Fruit fly (Drosophila melanogaster) whole organism: Measurements from ENCODE around the gene mRpL20.

Experiments
- CG8478 ChIP-seq: fragments of >200 bp; optimal IDR thresholded peaks from 2 replicates; lab custom pipeline; 2018; ENCODE audit warnings: inconsistent platforms
- Dll ChIP-seq: fragments of >200 bp; optimal IDR thresholded peaks from 2 replicates; lab custom pipeline; 2017
- EcR ChIP-seq, 2 experiments: fragments of >200 bp; optimal IDR thresholded peaks; 2 replicates each; lab custom pipeline; 2017; ENCODE audit warnings: missing biosample characterization in 2 of 2, missing genetic modification characterization in 2 of 2, missing genetic modification reagents in 2 of 2
- pan ChIP-seq: fragments of >200 bp; optimal IDR thresholded peaks from 2 replicates; lab custom pipeline; 2017
- psq ChIP-seq: fragments of >200 bp; optimal IDR thresholded peaks from 2 replicates; lab custom pipeline; 2017
- usp ChIP-seq: fragments of >200 bp; optimal IDR thresholded peaks from 2 replicates; lab custom pipeline; 2017; ENCODE audit warnings: missing biosample characterization, missing genetic modification characterization, mixed read lengths

mRpL20 gene

dm6 chr3L:13044335-13044814 is 26.7 kb upstream of the mRpL20 start, which contains the start of gene Syx13:
Syx13 (plus strand) TSS chr3L:13044434.
- TF ChIP-seq EcR (GFP tag; optimal IDR thresholded peaks at IDR 0.05; lab: Kevin White, UChicago) = no peak
- no peak for TF ChIP-seq usp (GFP tag; lab: Kevin White, UChicago)
- no peak for TF ChIP-seq psq (lab: Kevin White, UChicago)
- TF ChIP-seq Dll = no peak
- no peak for TF ChIP-seq pan (lab: Kevin White, UChicago)
- no peak for TF ChIP-seq CG8478

- no peak for TF ChIP-seq EcR (GFP tag; optimal IDR thresholded peaks at IDR 0.05; lab: Kevin White, UChicago)
- TF ChIP-seq psq (lab: Kevin White, UChicago) = no peak
- TF ChIP-seq Dll = no peak
- TF ChIP-seq usp (GFP tag; lab: Kevin White, UChicago) = no peak
- TF ChIP-seq pan (lab: Kevin White, UChicago) = no peak
- TF ChIP-seq CG8478 = no peak
Observed at dm6 chr3L:13041292-13042067, 23.8 kb upstream of the mRpL20 start, which contains the start of gene RpS4. RpS4 (plus strand) TSS chr3L:13041756.

dm6 chr3L:13040849-13041248 is 23.2 kb upstream of the mRpL20 start:
- TF ChIP-seq pan (lab: Kevin White, UChicago) (no peak), Dll (no peak), psq (lab: Kevin White, UChicago) (no peak), usp (GFP tag; lab: Kevin White, UChicago) (no peak), CG8478 (no peak), EcR (GFP tag; optimal IDR thresholded peaks at IDR 0.05; lab: Kevin White, UChicago) (no peak)

- TF ChIP-seq CG8478 = no peak
- TF ChIP-seq psq (lab: Kevin White, UChicago) = no peak
- no peak for TF ChIP-seq usp (GFP tag; lab: Kevin White, UChicago)
- TF ChIP-seq pan (lab: Kevin White, UChicago) = no peak
- no peak for TF ChIP-seq EcR (GFP tag; optimal IDR thresholded peaks at IDR 0.05; lab: Kevin White, UChicago)
- TF ChIP-seq Dll = no peak
Observed at dm6 chr3L:13036706-13037457, 19.2 kb upstream of the mRpL20 start, which contains the start of gene Srrm1. Srrm1 (plus strand) TSS chr3L:13036821.

dm6 chr3L:13033361-13033760 is 15.7 kb upstream of the mRpL20 start:
- TF ChIP-seq usp (GFP tag; lab: Kevin White, UChicago) = no peak
- no peak for TF ChIP-seq CG8478
- no peak for TF ChIP-seq EcR (GFP tag; optimal IDR thresholded peaks at IDR 0.05; lab: Kevin White, UChicago)
- TF ChIP-seq psq (lab: Kevin White, UChicago) = no peak
- no peak for TF ChIP-seq Dll
- no peak for TF ChIP-seq pan (lab: Kevin White, UChicago)

- no peak for TF ChIP-seq usp (GFP tag; lab: Kevin White, UChicago)
- no peak for TF ChIP-seq Dll
- TF ChIP-seq psq (lab: Kevin White, UChicago) = no peak
- no peak for TF ChIP-seq pan (lab: Kevin White, UChicago)
- no peak for TF ChIP-seq EcR (GFP tag; optimal IDR thresholded peaks at IDR 0.05; lab: Kevin White, UChicago)
- TF ChIP-seq CG8478 = no peak
Observed at dm6 chr3L:13032915-13033282, 15.2 kb upstream of the mRpL20 start.

- TF ChIP-seq CG8478 = no peak
Observed at dm6 chr3L:13032085-13032914, 14.6 kb upstream of the mRpL20 start.

- TF ChIP-seq EcR (GFP tag; optimal IDR thresholded peaks at IDR 0.05; lab: Kevin White, UChicago) (no peak), usp (GFP tag; lab: Kevin White, UChicago) (no peak), pan (lab: Kevin White, UChicago) (no peak), Dll (no peak), psq (lab: Kevin White, UChicago) (no peak), CG8478 (no peak)
Observed at dm6 chr3L:13031326-13031725, 13.7 kb upstream of the mRpL20 start.

- no peak for TF ChIP-seq psq (lab: Kevin White, UChicago)
- no peak for TF ChIP-seq usp (GFP tag; lab: Kevin White, UChicago)
- TF ChIP-seq Dll = no peak
- no peak for TF ChIP-seq EcR (GFP tag; optimal IDR thresholded peaks at IDR 0.05; lab: Kevin White, UChicago)
- no peak for TF ChIP-seq pan (lab: Kevin White, UChicago)
- TF ChIP-seq CG8478 = no peak
Observed at dm6 chr3L:13030055-13030634, 12.5 kb upstream of the mRpL20 start.

- TF ChIP-seq psq (lab: Kevin White, UChicago) (no peak), CG8478 (no peak), EcR (GFP tag; optimal IDR thresholded peaks at IDR 0.05; lab: Kevin White, UChicago) (no peak), usp (GFP tag; lab: Kevin White, UChicago) (no peak), Dll (no peak), pan (lab: Kevin White, UChicago) (no peak)
Observed at dm6 chr3L:13028740-13029139, 11.1 kb upstream of the mRpL20 start, which contains the start of gene CG17672. CG17672 (plus strand) TSS chr3L:13028962.

dm6 chr3L:13027333-13027732 is 9.7 kb upstream of the mRpL20 start:
- no peak for TF ChIP-seq EcR (GFP tag; optimal IDR thresholded peaks at IDR 0.05; lab: Kevin White, UChicago)
- no peak for TF ChIP-seq usp (GFP tag; lab: Kevin White, UChicago)
- TF ChIP-seq CG8478 = no peak
- TF ChIP-seq psq (lab: Kevin White, UChicago) = no peak
- no peak for TF ChIP-seq pan (lab: Kevin White, UChicago)
- no peak for TF ChIP-seq Dll
